Worm (Caenorhabditis elegans) whole organism, early embryonic: ENCODE results near the gene W08E12.6.

Experiments used
- F13C5.2 ChIP-seq: sonication (generic microtip); optimal IDR thresholded peaks from 2 replicates; lab custom pipeline; 2017; ENCODE audit warnings: mild to moderate bottlenecking, missing genetic modification characterization, inconsistent platforms, missing compliant biosample characterization
- tra-4 ChIP-seq: sonication (generic microtip); optimal IDR thresholded peaks from 2 replicates; lab custom pipeline; 2017; ENCODE audit warnings: missing genetic modification characterization, missing compliant biosample characterization

ce11 chrIV:3336585-3336984, 38.2 kb downstream of the W08E12.6 start, which contains the start of gene F42A6.6:
- no peak for TF ChIP-seq tra-4 (tag; lab: Kevin White, UChicago)
- no peak for TF ChIP-seq F13C5.2
